Worm (Caenorhabditis elegans) whole organism, L2 larva: ENCODE measurements around the gene rpb-4.

Experiments used
- elt-3 ChIP-seq: sonication (generic microtip); optimal IDR thresholded peaks from 2 replicates; lab custom pipeline; 2017; ENCODE audit warnings: missing biosample characterization, missing genetic modification characterization
- nhr-23 ChIP-seq: fragments of 150-350 bp; optimal IDR thresholded peaks from 2 replicates; lab custom pipeline; 2014; ENCODE audit warnings: missing biosample characterization, missing genetic modification reagents, missing genetic modification characterization
- nhr-237 ChIP-seq: fragments of 150-350 bp; optimal IDR thresholded peaks from 2 replicates; lab custom pipeline; 2014; ENCODE audit warnings: missing biosample characterization, missing genetic modification characterization

- no peak for TF ChIP-seq elt-3 (tag; lab: Kevin White, UChicago)
- no peak for TF ChIP-seq nhr-237
- TF ChIP-seq nhr-23, result no peak
These were observed 20.4 kb downstream of the rpb-4 start, which contains the start of gene bath-44 for ce11 chrII:7394690-7395054.
